Worm (Caenorhabditis elegans) whole organism, early embryonic: ENCODE results near the gene nhr-41.

Experiments
- B0310.2 ChIP-seq: sonication (generic microtip); optimal IDR thresholded peaks from 2 replicates; lab custom pipeline; 2016; ENCODE audit warnings: mild to moderate bottlenecking, missing genetic modification characterization, missing compliant biosample characterization
- F13C5.2 ChIP-seq: sonication (generic microtip); optimal IDR thresholded peaks from 2 replicates; lab custom pipeline; 2017; ENCODE audit warnings: mild to moderate bottlenecking, missing genetic modification characterization, inconsistent platforms, missing compliant biosample characterization
- aly-1 ChIP-seq: sonication (generic microtip); optimal IDR thresholded peaks from 2 replicates; lab custom pipeline; 2016; ENCODE audit warnings: missing genetic modification characterization, missing compliant biosample characterization
- ama-1 ChIP-seq: fragments of 150-350 bp; optimal IDR thresholded peaks from 2 replicates; lab custom pipeline; 2014
- ceh-13 ChIP-seq: fragments of 200-800 bp; sonication (Bioruptor generic); optimal IDR thresholded peaks from 2 replicates; lab custom pipeline; 2018; ENCODE audit warnings: mild to moderate bottlenecking, missing genetic modification characterization, missing compliant biosample characterization
- ceh-36 ChIP-seq: sonication (generic microtip); optimal IDR thresholded peaks from 2 replicates; lab custom pipeline; 2016; ENCODE audit warnings: missing genetic modification characterization, inconsistent platforms, missing compliant biosample characterization
- ets-7 ChIP-seq: sonication (generic microtip); optimal IDR thresholded peaks from 2 replicates; lab custom pipeline; 2016; ENCODE audit warnings: missing genotype, missing genetic modification characterization, missing compliant biosample characterization
- flt-1 ChIP-seq: fragments of 200-800 bp; sonication (Bioruptor generic); IDR thresholded peaks from 2 replicates; pipeline ENCODE4 v1.3.6; 2022; ENCODE audit warnings: missing genetic modification characterization, missing compliant biosample characterization
- hmbx-1 ChIP-seq: sonication (generic microtip); optimal IDR thresholded peaks from 2 replicates; lab custom pipeline; 2016; ENCODE audit warnings: mild to moderate bottlenecking, missing genetic modification characterization, missing compliant biosample characterization
- hmg-4 ChIP-seq: fragments of 200-800 bp; sonication (Bioruptor generic); optimal IDR thresholded peaks from 2 replicates; lab custom pipeline; 2018; ENCODE audit warnings: mild to moderate bottlenecking, missing genetic modification characterization, missing compliant biosample characterization
- hnd-1 ChIP-seq: sonication (generic microtip); optimal IDR thresholded peaks from 2 replicates; lab custom pipeline; 2016; ENCODE audit warnings: missing genetic modification characterization, missing compliant biosample characterization
- pes-1 ChIP-seq: fragments of 200-800 bp; sonication (Bioruptor generic); IDR thresholded peaks from 2 replicates; pipeline ENCODE4 v1.3.6; 2022; ENCODE audit warnings: missing genetic modification reagents, missing genetic modification characterization, missing compliant biosample characterization
- scrt-1 ChIP-seq: fragments of 200-800 bp; sonication (Bioruptor generic); IDR thresholded peaks from 2 replicates; pipeline ENCODE4 v1.3.6; 2022; ENCODE audit warnings: missing genetic modification characterization, missing compliant biosample characterization
- sea-1 ChIP-seq: fragments of 200-800 bp; sonication (Bioruptor generic); conservative IDR thresholded peaks from 2 replicates; pipeline ENCODE4 v1.3.6; 2022; ENCODE audit warnings: missing genetic modification characterization, missing compliant biosample characterization
- tbx-11 ChIP-seq: fragments of 200-800 bp; sonication (Bioruptor generic); IDR thresholded peaks from 2 replicates; pipeline ENCODE4 v1.3.6; 2022; ENCODE audit warnings: missing genetic modification characterization, missing compliant biosample characterization
- tbx-37 ChIP-seq: fragments of 200-800 bp; sonication (Bioruptor generic); conservative IDR thresholded peaks from 2 replicates; pipeline ENCODE4 v1.3.6; 2022; ENCODE audit warnings: missing genetic modification reagents, missing genetic modification characterization, missing compliant biosample characterization
- tra-4 ChIP-seq: sonication (generic microtip); optimal IDR thresholded peaks from 2 replicates; lab custom pipeline; 2017; ENCODE audit warnings: missing genetic modification characterization, missing compliant biosample characterization

nhr-41 gene

DNA sequence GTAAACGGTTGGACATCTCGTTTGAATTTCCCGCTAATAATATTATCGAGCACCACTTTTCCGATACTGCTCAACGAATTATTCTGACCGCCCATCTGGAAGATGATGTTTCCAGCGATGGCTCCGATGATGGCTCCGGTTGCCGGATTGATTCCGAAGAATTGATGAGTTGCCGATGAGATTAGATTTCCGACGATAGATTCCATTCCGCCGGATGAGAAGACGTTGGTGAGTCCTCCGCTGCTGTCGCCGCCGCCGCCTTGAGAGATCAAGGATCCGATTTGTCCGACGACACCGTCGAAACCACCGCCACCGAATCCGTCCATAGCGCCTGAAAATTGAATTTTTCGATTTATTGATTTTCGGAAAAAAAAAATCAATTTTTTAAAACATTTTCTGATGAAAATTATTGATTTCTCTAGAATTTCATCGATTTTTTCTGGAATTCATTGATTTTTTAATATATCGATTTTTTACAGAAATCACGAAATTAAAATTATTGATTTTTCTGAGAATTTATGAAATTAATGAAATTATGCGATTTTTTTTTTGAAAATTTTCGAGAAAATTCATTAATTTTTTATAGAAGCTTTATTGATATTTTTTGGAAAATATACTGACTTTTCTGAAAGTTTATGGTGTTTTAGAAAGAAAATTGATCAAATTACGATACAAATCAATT, 58.1 kb downstream of the nhr-41 start:
- TF ChIP-seq ceh-36 (no peak), scrt-1 (GFP tag; lab: Robert Waterston, UW) (no peak), ceh-13 (no peak), tra-4 (tag; lab: Kevin White, UChicago) (no peak), ets-7 (tag; lab: Kevin White, UChicago) (no peak), hmbx-1 (no peak), hmg-4 (GFP tag; lab: Kevin White, UChicago) (no peak), flt-1 (GFP tag; lab: Robert Waterston, UW) (no peak), sea-1 (GFP tag; lab: Robert Waterston, UW) (no peak), tbx-37 (GFP tag; lab: Robert Waterston, UW) (no peak), hnd-1 (no peak), pes-1 (GFP tag; lab: Robert Waterston, UW) (no peak), aly-1 (tag; lab: Kevin White, UChicago) (no peak), B0310.2 (tag; lab: Kevin White, UChicago) (no peak), tbx-11 (GFP tag; lab: Robert Waterston, UW) (no peak), ama-1 (lab: Kevin White, UChicago) (no peak), F13C5.2 (no peak)

DNA sequence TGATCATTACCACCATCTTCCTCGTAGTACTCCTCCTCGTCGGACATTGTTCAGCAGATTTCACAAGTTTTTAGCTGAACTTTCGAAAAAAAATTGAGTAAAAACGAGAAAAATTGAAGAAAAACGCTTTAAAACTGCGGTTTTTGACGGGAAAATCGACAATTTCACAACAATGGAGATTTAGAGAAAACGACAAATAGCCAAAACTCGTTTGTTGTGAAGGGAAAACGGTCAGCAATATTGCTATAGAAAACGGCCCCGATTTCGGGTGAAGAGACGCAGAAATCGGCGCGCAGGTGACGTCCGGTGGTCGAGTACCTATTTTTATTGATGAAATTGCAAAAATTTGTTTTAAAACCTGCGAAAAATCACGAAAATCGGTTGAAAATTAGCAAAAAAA, 59.9 kb downstream of the nhr-41 start, which contains the start of gene clp-7:
TSS of gene clp-7 (minus strand) at position 47 of the 400 bp plus-strand sequence.
- TF ChIP-seq tbx-37 (GFP tag; lab: Robert Waterston, UW) (no peak), hmg-4 (GFP tag; lab: Kevin White, UChicago) (no peak), hmbx-1 (no peak), tra-4 (tag; lab: Kevin White, UChicago) (no peak), scrt-1 (GFP tag; lab: Robert Waterston, UW) (no peak), ceh-36 (no peak), B0310.2 (tag; lab: Kevin White, UChicago) (no peak), flt-1 (GFP tag; lab: Robert Waterston, UW) (no peak), hnd-1 (no peak), sea-1 (GFP tag; lab: Robert Waterston, UW) (no peak), ets-7 (tag; lab: Kevin White, UChicago) (no peak), aly-1 (tag; lab: Kevin White, UChicago) (no peak), F13C5.2 (no peak), ama-1 (lab: Kevin White, UChicago) (no peak), pes-1 (GFP tag; lab: Robert Waterston, UW) (no peak)

DNA sequence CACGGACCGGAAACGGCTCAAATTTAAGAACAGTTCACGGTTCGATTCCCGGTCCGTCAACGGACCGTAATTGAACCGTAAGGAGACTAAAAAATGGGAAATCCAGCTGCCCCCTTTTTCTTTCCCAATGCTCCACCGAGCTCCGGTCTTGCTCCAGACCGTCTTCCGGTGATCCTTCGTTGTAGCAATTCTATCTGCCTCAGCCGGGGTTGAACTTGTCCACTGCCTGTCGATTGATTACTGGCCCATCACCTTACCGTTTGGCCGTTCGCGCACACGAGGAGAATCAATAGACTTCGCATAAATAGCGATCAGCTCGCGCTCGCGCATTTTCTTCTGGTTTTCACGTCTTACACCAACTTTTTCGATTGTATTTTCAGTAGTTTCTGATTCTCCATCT, 62.5 kb downstream of the nhr-41 start:
- peak; percentile 24; the same call in 1 of the 2 replicates for TF ChIP-seq pes-1 (GFP tag; lab: Robert Waterston, UW)
